Fruit fly (Drosophila melanogaster) whole organism, embryonic: ENCODE results near the gene CG34039.

Source experiments
- Awh ChIP-seq: fragments of 200-800 bp; sonication (Bioruptor generic); IDR thresholded peaks from 2 replicates; pipeline ENCODE4, ENCODE4 v1.3.6; 2022; ENCODE audit warnings: missing biosample characterization, missing genetic modification characterization
- Bgb ChIP-seq: fragments of 200-800 bp; sonication (Bioruptor generic); IDR thresholded peaks from 2 replicates; pipeline ENCODE4 v1.3.6; 2022; ENCODE audit warnings: missing biosample characterization, missing genetic modification characterization; ENCODE audit not compliant: partially characterized antibody
- CG10147 ChIP-seq: fragments of 200-800 bp; sonication (Bioruptor generic); optimal IDR thresholded peaks from 2 replicates; lab custom pipeline; 2019; ENCODE audit warnings: missing biosample characterization, mild to moderate bottlenecking, missing genetic modification characterization, moderate library complexity
- CG10267 ChIP-seq: fragments of 200-800 bp; sonication (Bioruptor generic); optimal IDR thresholded peaks from 2 replicates; lab custom pipeline; 2018; ENCODE audit warnings: missing biosample characterization, mild to moderate bottlenecking, missing genetic modification characterization, moderate library complexity
- CG12299 ChIP-seq: fragments of 200-800 bp; sonication (Bioruptor generic); optimal IDR thresholded peaks from 2 replicates; lab custom pipeline; 2018; ENCODE audit warnings: missing biosample characterization, mild to moderate bottlenecking, missing genetic modification characterization
- CG12659 ChIP-seq: fragments of 200-800 bp; sonication (Bioruptor generic); optimal IDR thresholded peaks from 3 replicates; lab custom pipeline; 2017; ENCODE audit warnings: mild to moderate bottlenecking, missing biosample characterization, missing genetic modification reagents, missing genetic modification characterization
- CG14667 ChIP-seq: fragments of 200-800 bp; sonication (Bioruptor generic); IDR thresholded peaks from 2 replicates; pipeline ENCODE4 v1.3.6; 2022; ENCODE audit warnings: missing biosample characterization, missing genetic modification characterization
- CG1647 ChIP-seq: fragments of 200-800 bp; sonication (Bioruptor generic); optimal IDR thresholded peaks from 3 replicates; lab custom pipeline; 2016; ENCODE audit warnings: missing biosample characterization, missing genetic modification characterization
- CG16813 ChIP-seq: fragments of 200-800 bp; sonication (Bioruptor generic); IDR thresholded peaks from 3 replicates; pipeline ENCODE4 v1.3.6; 2022; ENCODE audit warnings: missing biosample characterization, missing genetic modification characterization; ENCODE audit not compliant: partially characterized antibody
- CG17361 ChIP-seq: fragments of 200-800 bp; sonication (Bioruptor generic); IDR thresholded peaks from 3 replicates; pipeline ENCODE4 v1.3.6; 2022; ENCODE audit warnings: missing biosample characterization, missing genetic modification characterization
- CG17829 ChIP-seq: fragments of 200-800 bp; optimal IDR thresholded peaks from 2 replicates; lab custom pipeline; 2019; ENCODE audit warnings: missing biosample characterization, mild to moderate bottlenecking, missing genetic modification characterization, moderate library complexity
- CG2199 ChIP-seq: fragments of 200-800 bp; sonication (Bioruptor generic); IDR thresholded peaks from 3 replicates; pipeline ENCODE4 v1.3.6; 2022; ENCODE audit warnings: missing biosample characterization, missing genetic modification characterization
- CG3281 ChIP-seq: fragments of 200-800 bp; sonication (Bioruptor generic); optimal IDR thresholded peaks from 3 replicates; lab custom pipeline; 2017; ENCODE audit warnings: missing biosample characterization, mild to moderate bottlenecking, missing genetic modification characterization
- CG3407 ChIP-seq: fragments of 200-800 bp; sonication (Bioruptor generic); optimal IDR thresholded peaks from 2 replicates; lab custom pipeline; 2018; ENCODE audit warnings: missing biosample characterization, mild to moderate bottlenecking, missing genetic modification characterization
- CG3726 ChIP-seq: fragments of 200-800 bp; sonication (Bioruptor generic); IDR thresholded peaks from 3 replicates; pipeline ENCODE4, ENCODE4 v1.3.6; 2022; ENCODE audit warnings: missing biosample characterization, missing genetic modification characterization
- CG4617 ChIP-seq: fragments of 200-800 bp; sonication (Bioruptor generic); optimal IDR thresholded peaks from 3 replicates; lab custom pipeline; 2016; ENCODE audit warnings: missing biosample characterization, missing genetic modification characterization, borderline replicate concordance
- CG7745 ChIP-seq: fragments of 200-800 bp; sonication (Bioruptor generic); optimal IDR thresholded peaks from 2 replicates; lab custom pipeline; 2018; ENCODE audit warnings: missing biosample characterization, mild to moderate bottlenecking, missing genetic modification characterization, moderate library complexity
- CG8290 ChIP-seq, 3 experiments: fragments of 200-800 bp; sonication (Bioruptor generic); optimal IDR thresholded peaks; 2 replicates each; lab custom pipeline; 2016 to 2019; ENCODE audit warnings: missing biosample characterization in 3 of 3, missing genetic modification characterization in 3 of 3, mild to moderate bottlenecking in 2 of 3, moderate library complexity in 1 of 3
- CrebB ChIP-seq: fragments of 200-800 bp; sonication (Bioruptor generic); optimal IDR thresholded peaks from 3 replicates; lab custom pipeline; 2018; ENCODE audit warnings: missing biosample characterization, mild to moderate bottlenecking, missing genetic modification characterization
- D19B ChIP-seq: fragments of 200-800 bp; sonication (Bioruptor generic); optimal IDR thresholded peaks from 2 replicates; lab custom pipeline; 2017; ENCODE audit warnings: missing biosample characterization, mild to moderate bottlenecking, missing genetic modification characterization
- Doc3 ChIP-seq: fragments of 200-800 bp; sonication (Bioruptor generic); IDR thresholded peaks from 3 replicates; pipeline ENCODE4 v1.3.6; 2022; ENCODE audit warnings: missing biosample characterization, missing genetic modification characterization; ENCODE audit not compliant: partially characterized antibody
- ERR ChIP-seq: fragments of 200-800 bp; sonication (Bioruptor generic); optimal IDR thresholded peaks from 2 replicates; lab custom pipeline; 2016; ENCODE audit warnings: missing biosample characterization, missing genetic modification characterization
- Elba2 ChIP-seq: fragments of 200-800 bp; sonication (Bioruptor generic); optimal IDR thresholded peaks from 3 replicates; lab custom pipeline; 2016; ENCODE audit warnings: missing biosample characterization, missing genetic modification characterization
- HmgZ ChIP-seq: fragments of 200-800 bp; sonication (Bioruptor generic); optimal IDR thresholded peaks from 2 replicates; lab custom pipeline; 2018; ENCODE audit warnings: missing biosample characterization, mild to moderate bottlenecking, missing genetic modification characterization
- Lim3 ChIP-seq: fragments of 200-800 bp; sonication (Bioruptor generic); IDR thresholded peaks from 2 replicates; pipeline ENCODE4 v1.3.6; 2022; ENCODE audit warnings: missing biosample characterization, missing genetic modification characterization
- Mad ChIP-seq: fragments of 200-800 bp; sonication (Bioruptor generic); optimal IDR thresholded peaks from 2 replicates; lab custom pipeline; 2016; ENCODE audit warnings: missing biosample characterization, missing genetic modification characterization
- Med ChIP-seq: fragments of 200-800 bp; sonication (Bioruptor generic); peaks from one replicate; lab custom pipeline; 2016; ENCODE audit warnings: missing biosample characterization, missing genetic modification characterization, mild to moderate bottlenecking, inconsistent platforms, moderate library complexity
- NK7.1 ChIP-seq: fragments of 200-800 bp; sonication (Bioruptor generic); optimal IDR thresholded peaks from 3 replicates; lab custom pipeline; 2016; ENCODE audit warnings: missing biosample characterization, missing genetic modification characterization
- NfI ChIP-seq: fragments of 200-800 bp; sonication (Bioruptor generic); optimal IDR thresholded peaks from 3 replicates; lab custom pipeline; 2018; ENCODE audit warnings: missing biosample characterization, mild to moderate bottlenecking, missing genetic modification characterization, moderate library complexity
- Oli ChIP-seq: fragments of 200-800 bp; sonication (Bioruptor generic); optimal IDR thresholded peaks from 2 replicates; lab custom pipeline; 2018; ENCODE audit warnings: missing biosample characterization, mild to moderate bottlenecking, missing genetic modification characterization, moderate library complexity
- PHDP ChIP-seq: fragments of 200-800 bp; sonication (Bioruptor generic); optimal IDR thresholded peaks from 3 replicates; lab custom pipeline; 2018; ENCODE audit warnings: missing biosample characterization, mild to moderate bottlenecking, missing genetic modification characterization, moderate library complexity
- Rfx ChIP-seq: fragments of 200-800 bp; sonication (Bioruptor generic); IDR thresholded peaks from 2 replicates; pipeline ENCODE4 v1.3.6; 2022; ENCODE audit warnings: missing biosample characterization, missing genetic modification characterization
- Stat92E ChIP-seq, 3 experiments: fragments of >200 bp in 2 of 3; fragments of 200-800 bp in 1 of 3; sonication (Bioruptor generic) in 1 of 3; optimal IDR thresholded peaks; 2 replicates each; lab custom pipeline; 2017 to 2019; ENCODE audit warnings: missing biosample characterization in 3 of 3, missing genetic modification characterization in 3 of 3, mild to moderate bottlenecking in 1 of 3, moderate library complexity in 1 of 3
- crol ChIP-seq: fragments of 200-800 bp; sonication (Bioruptor generic); IDR thresholded peaks from 2 replicates; pipeline ENCODE4 v1.3.6; 2022; ENCODE audit warnings: missing biosample characterization, missing genetic modification characterization
- dmrt11E ChIP-seq: fragments of 200-800 bp; sonication (Bioruptor generic); optimal IDR thresholded peaks from 3 replicates; lab custom pipeline; 2018; ENCODE audit warnings: missing biosample characterization, mild to moderate bottlenecking, missing genetic modification characterization, moderate library complexity
- fd96Cb ChIP-seq: fragments of 200-800 bp; sonication (Bioruptor generic); optimal IDR thresholded peaks from 2 replicates; lab custom pipeline; 2018; ENCODE audit warnings: missing biosample characterization, mild to moderate bottlenecking, missing genetic modification characterization, moderate library complexity
- fu2 ChIP-seq: fragments of 200-800 bp; sonication (Bioruptor generic); optimal IDR thresholded peaks from 2 replicates; lab custom pipeline; 2016; ENCODE audit warnings: missing biosample characterization, missing genetic modification characterization
- gcm2 ChIP-seq: fragments of 200-800 bp; sonication (Bioruptor generic); optimal IDR thresholded peaks from 2 replicates; lab custom pipeline; 2016; ENCODE audit warnings: missing biosample characterization, missing genetic modification characterization
- gfzf ChIP-seq: fragments of 200-800 bp; sonication (Bioruptor generic); optimal IDR thresholded peaks from 2 replicates; lab custom pipeline; 2016; ENCODE audit warnings: missing biosample characterization, mild to moderate bottlenecking, missing genetic modification characterization, moderate library complexity
- kni ChIP-seq: fragments of 200-800 bp; sonication (Bioruptor generic); optimal IDR thresholded peaks from 3 replicates; lab custom pipeline; 2017; ENCODE audit warnings: mild to moderate bottlenecking, missing biosample characterization, missing genetic modification reagents, missing genetic modification characterization
- nom ChIP-seq: fragments of 200-800 bp; sonication (Bioruptor generic); optimal IDR thresholded peaks from 2 replicates; lab custom pipeline; 2017; ENCODE audit warnings: missing biosample characterization, missing genetic modification characterization, mild to moderate bottlenecking, moderate library complexity, missing genetic modification reagents
- pros ChIP-seq: fragments of 200-800 bp; sonication (Bioruptor generic); optimal IDR thresholded peaks from 3 replicates; lab custom pipeline; 2019; ENCODE audit warnings: missing biosample characterization, mild to moderate bottlenecking, missing genetic modification characterization, moderate library complexity
- pum ChIP-seq: fragments of 200-800 bp; sonication (Bioruptor generic); optimal IDR thresholded peaks from 2 replicates; lab custom pipeline; 2016; ENCODE audit warnings: missing biosample characterization, missing genetic modification characterization
- pzg ChIP-seq: fragments of 200-800 bp; sonication (Bioruptor generic); optimal IDR thresholded peaks from 3 replicates; lab custom pipeline; 2018; ENCODE audit warnings: missing biosample characterization, mild to moderate bottlenecking, missing genetic modification characterization, moderate library complexity
- schlank ChIP-seq: fragments of 200-800 bp; sonication (Bioruptor generic); optimal IDR thresholded peaks from 2 replicates; lab custom pipeline; 2018; ENCODE audit warnings: missing biosample characterization, mild to moderate bottlenecking, missing genetic modification characterization
- sqz ChIP-seq: fragments of 200-800 bp; sonication (Bioruptor generic); optimal IDR thresholded peaks from 3 replicates; lab custom pipeline; 2018; ENCODE audit warnings: missing biosample characterization, mild to moderate bottlenecking, missing genetic modification characterization
- stwl ChIP-seq: fragments of 200-800 bp; sonication (Bioruptor generic); optimal IDR thresholded peaks from 3 replicates; lab custom pipeline; 2018; ENCODE audit warnings: missing biosample characterization, mild to moderate bottlenecking, missing genetic modification characterization, moderate library complexity
- tin ChIP-seq: fragments of 200-800 bp; sonication (Bioruptor generic); optimal IDR thresholded peaks from 3 replicates; lab custom pipeline; 2016; ENCODE audit warnings: missing biosample characterization, missing genetic modification characterization
- vvl ChIP-seq: fragments of 200-800 bp; sonication (Bioruptor generic); IDR thresholded peaks from 2 replicates; pipeline ENCODE4 v1.3.6; 2022; ENCODE audit warnings: missing biosample characterization, missing genetic modification characterization
- z ChIP-seq: fragments of 200-800 bp; sonication (Bioruptor generic); IDR thresholded peaks from 3 replicates; pipeline ENCODE4 v1.3.6; 2022; ENCODE audit warnings: missing biosample characterization, missing genetic modification characterization

CG34039 gene

DNA sequence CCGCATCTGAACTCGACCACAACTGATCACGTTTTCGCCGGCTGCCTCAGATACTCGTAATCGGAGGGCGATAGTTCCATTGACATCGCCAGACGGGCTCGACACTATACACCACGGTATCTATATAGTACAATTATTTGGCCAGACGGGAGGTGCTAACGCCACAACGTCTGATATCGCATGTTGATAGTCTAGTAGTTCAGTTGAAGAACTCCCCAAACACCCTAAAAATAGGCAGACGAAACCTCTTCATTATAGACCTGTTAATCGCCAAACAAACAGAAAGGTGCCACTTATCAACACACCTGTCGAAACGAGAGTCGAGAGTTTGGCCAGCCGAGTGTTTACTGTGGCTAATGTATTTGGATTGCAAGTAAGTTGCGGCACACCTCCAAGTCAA, 4.7 kb upstream of the CG34039 start (continued):
- peak; percentile 21 for TF ChIP-seq dmrt11E (tag; lab: Kevin White, UChicago)
- TF ChIP-seq gfzf (GFP tag; lab: Kevin White, UChicago): peak; percentile 6
- TF ChIP-seq CG7745 (tag; lab: Kevin White, UChicago): no peak
- no peak for TF ChIP-seq Rfx (GFP tag; lab: Robert Waterston, UW)
- TF ChIP-seq fu2: no peak
- no peak for TF ChIP-seq pum (GFP tag; lab: Kevin White, UChicago)
- TF ChIP-seq tin (GFP tag; lab: Kevin White, UChicago): no peak
- TF ChIP-seq CG4617 (GFP tag; lab: Kevin White, UChicago): no peak
- TF ChIP-seq z: no peak
- TF ChIP-seq NfI (GFP tag; lab: Kevin White, UChicago): no peak
- TF ChIP-seq CG16813 (GFP tag; lab: Robert Waterston, UW): no peak
- TF ChIP-seq CG8290 (GFP tag; optimal IDR thresholded peaks at IDR 0.05; lab: Kevin White, UChicago): peak; percentile 20
- peak in 1 of 2 experiments; percentile 50 for TF ChIP-seq CG8290 (tag; optimal IDR thresholded peaks at IDR 0.05; lab: Kevin White, UChicago)
- peak; percentile 66 for TF ChIP-seq CrebB (tag; lab: Kevin White, UChicago)
- 0 out of 3 replicates have a peak, but pooled peaks have one; percentile 32 for TF ChIP-seq CG17361 (GFP tag; lab: Robert Waterston, UW)
- TF ChIP-seq nom (GFP tag; lab: Kevin White, UChicago): peak; percentile 22
- peak; percentile 42 for TF ChIP-seq CG12659 (GFP tag; lab: Kevin White, UChicago)
- TF ChIP-seq CG3281 (GFP tag; lab: Kevin White, UChicago): peak; percentile 40
- TF ChIP-seq CG3407 (GFP tag; lab: Kevin White, UChicago): peak; percentile 12
- TF ChIP-seq Mad (GFP tag; lab: Kevin White, UChicago): no peak
- TF ChIP-seq HmgZ: peak; percentile 48
- no peak for TF ChIP-seq stwl (tag; lab: Kevin White, UChicago)
- peak; percentile 88 for TF ChIP-seq Med (GFP tag; lab: Kevin White, UChicago)
- TF ChIP-seq CG1647 (GFP tag; lab: Kevin White, UChicago): no peak
- TF ChIP-seq fd96Cb (tag; lab: Kevin White, UChicago): no peak
- peak; percentile 19 for TF ChIP-seq NK7.1 (GFP tag; lab: Kevin White, UChicago)
- TF ChIP-seq CG10147 (GFP tag; lab: Kevin White, UChicago): peak; percentile 6
- no peak for TF ChIP-seq Bgb (GFP tag; lab: Robert Waterston, UW)
- TF ChIP-seq schlank (tag; lab: Kevin White, UChicago): peak; percentile 16
- TF ChIP-seq D19B (GFP tag; lab: Kevin White, UChicago): no peak
- no peak for TF ChIP-seq Elba2 (GFP tag; lab: Kevin White, UChicago)
- no peak for TF ChIP-seq Doc3 (GFP tag; lab: Robert Waterston, UW)
- TF ChIP-seq CG2199 (GFP tag; lab: Robert Waterston, UW): peak; percentile 95
- no peak for TF ChIP-seq CG12299 (tag; lab: Kevin White, UChicago)
- no peak for TF ChIP-seq Lim3 (GFP tag; lab: Robert Waterston, UW)
- TF ChIP-seq CG10267 (tag; lab: Kevin White, UChicago): peak; percentile 5
- no peak for TF ChIP-seq ERR (GFP tag; lab: Kevin White, UChicago)
- peak; percentile 4 for TF ChIP-seq PHDP (tag; lab: Kevin White, UChicago)
- TF ChIP-seq CG17829 (tag; lab: Kevin White, UChicago): no peak
- TF ChIP-seq pros (GFP tag; lab: Kevin White, UChicago): peak; percentile 15
- no peak for TF ChIP-seq pzg (GFP tag; lab: Kevin White, UChicago)
- TF ChIP-seq Oli (tag; lab: Kevin White, UChicago): peak; percentile 20
- TF ChIP-seq kni: peak; percentile 88
- peak; percentile 40 for TF ChIP-seq sqz (GFP tag; lab: Kevin White, UChicago)
- TF ChIP-seq crol (GFP tag; lab: Robert Waterston, UW): no peak
- TF ChIP-seq Stat92E (GFP tag; optimal IDR thresholded peaks at IDR 0.05; lab: Kevin White, UChicago): no peak
- TF ChIP-seq vvl (GFP tag; lab: Robert Waterston, UW): 0 out of 2 replicates have a peak, but pooled peaks have one; percentile 28
- TF ChIP-seq CG3726 (GFP tag; lab: Robert Waterston, UW): no peak
- TF ChIP-seq gcm2 (GFP tag; lab: Kevin White, UChicago): no peak
- TF ChIP-seq CG14667 (GFP tag; lab: Robert Waterston, UW): no peak
- 0 out of 2 replicates have a peak, but pooled peaks have one; percentile 49 for TF ChIP-seq Awh (GFP tag; lab: Robert Waterston, UW)
